Worm (Caenorhabditis elegans) whole organism, young adult: ENCODE measurements around the gene mnk-1.

Experiments used
- atf-7 ChIP-seq: sonication (generic microtip); optimal IDR thresholded peaks from 2 replicates; lab custom pipeline; 2017; ENCODE audit warnings: mild to moderate bottlenecking, missing genetic modification characterization, missing compliant biosample characterization
- athp-1 ChIP-seq: sonication (generic microtip); optimal IDR thresholded peaks from 2 replicates; lab custom pipeline; 2017; ENCODE audit warnings: mild to moderate bottlenecking, missing genetic modification characterization, missing compliant biosample characterization
- bed-1 ChIP-seq: fragments of 200-800 bp; sonication (Bioruptor generic); IDR thresholded peaks from 2 replicates; pipeline ENCODE4 v1.3.6; 2022; ENCODE audit warnings: missing genetic modification reagents, missing genetic modification characterization, missing compliant biosample characterization
- cebp-1 ChIP-seq, 2 experiments: fragments of 200-800 bp in 1 of 2; sonication (Bioruptor generic) in 1 of 2; sonication (generic microtip) in 1 of 2; IDR thresholded peaks in 1 of 2; optimal IDR thresholded peaks in 1 of 2; 2 replicates each; pipeline versions ENCODE4 v1.3.6 to Lab custom; 2017 to 2022; ENCODE audit warnings: missing compliant biosample characterization in 2 of 2, missing genetic modification characterization in 2 of 2, mild to moderate bottlenecking in 1 of 2, missing genetic modification reagents in 1 of 2, moderate library complexity in 1 of 2
- dpl-1 ChIP-seq: fragments of 150-350 bp; optimal IDR thresholded peaks from 2 replicates; lab custom pipeline; 2014; ENCODE audit warnings: missing biosample characterization, missing genetic modification reagents, missing genetic modification characterization
- egl-44 ChIP-seq: fragments of 200-800 bp; sonication (Bioruptor generic); IDR thresholded peaks from 2 replicates; pipeline ENCODE4 v1.3.6; 2022; ENCODE audit warnings: missing genetic modification reagents, missing genetic modification characterization, missing compliant biosample characterization
- fkh-3 ChIP-seq: sonication (generic microtip); optimal IDR thresholded peaks from 2 replicates; lab custom pipeline; 2016; ENCODE audit warnings: mild to moderate bottlenecking, missing genetic modification characterization, missing compliant biosample characterization
- lir-1 ChIP-seq: fragments of 200-800 bp; sonication (Bioruptor generic); conservative IDR thresholded peaks from 2 replicates; pipeline ENCODE4 v1.3.6; 2022; ENCODE audit warnings: missing genetic modification reagents, missing genetic modification characterization, missing compliant biosample characterization
- nfya-1 ChIP-seq: sonication (generic microtip); optimal IDR thresholded peaks from 2 replicates; lab custom pipeline; 2017; ENCODE audit warnings: antibody characterized with exemption, missing compliant biosample characterization, missing genetic modification characterization, borderline replicate concordance; ENCODE audit not compliant: insufficient read depth
- nhr-120 ChIP-seq: fragments of 200-800 bp; sonication (Bioruptor generic); IDR thresholded peaks from 2 replicates; pipeline ENCODE4 v1.3.6; 2022; ENCODE audit warnings: missing genetic modification characterization, missing compliant biosample characterization
- nhr-90 ChIP-seq: sonication (generic microtip); optimal IDR thresholded peaks from 2 replicates; lab custom pipeline; 2016; ENCODE audit warnings: missing genotype, mild to moderate bottlenecking, missing genetic modification characterization, missing compliant biosample characterization
- snpc-4 ChIP-seq, 5 experiments: fragments of 150-350 bp in 1 of 5; sonication (generic microtip) in 4 of 5; optimal IDR thresholded peaks; 2 replicates each; lab custom pipeline; 2014 to 2018; ENCODE audit warnings: missing genetic modification characterization in 5 of 5, missing biosample characterization in 3 of 5, antibody characterized with exemption in 2 of 5, mild to moderate bottlenecking in 2 of 5, missing compliant biosample characterization in 2 of 5, missing genotype in 2 of 5, moderate library complexity in 2 of 5, missing genetic modification reagents in 1 of 5
- unc-130 ChIP-seq: sonication (generic microtip); optimal IDR thresholded peaks from 2 replicates; lab custom pipeline; 2016; ENCODE audit warnings: missing genetic modification reagents, missing genetic modification characterization, missing compliant biosample characterization
- unc-62 ChIP-seq: fragments of 150-350 bp; optimal IDR thresholded peaks from 2 replicates; lab custom pipeline; 2014; ENCODE audit warnings: missing biosample characterization, missing genetic modification reagents, missing genetic modification characterization

DNA sequence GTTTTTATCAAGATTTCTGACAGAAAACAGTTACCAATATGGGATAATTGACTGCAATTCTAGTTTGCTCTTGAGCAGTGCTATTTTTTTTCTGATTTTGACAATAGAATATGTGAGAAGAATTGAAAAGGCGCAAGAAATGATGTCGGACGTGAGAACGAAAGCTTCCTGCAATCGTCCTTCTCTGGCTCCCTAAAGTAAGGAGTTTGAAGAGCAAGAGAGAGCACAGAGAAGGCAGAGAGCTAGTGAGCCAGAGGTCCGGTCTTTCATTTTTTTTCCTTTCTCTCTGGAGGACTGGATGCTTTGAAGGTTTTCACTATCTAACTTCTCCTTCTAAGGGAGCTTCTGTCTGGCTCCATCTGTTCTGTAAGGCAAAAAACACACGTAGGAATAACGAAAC is 4.7 kb downstream of the mnk-1 start:
- TF ChIP-seq unc-130 (GFP tag; lab: Kevin White, UChicago): no peak
- TF ChIP-seq athp-1: no peak
- no peak for TF ChIP-seq snpc-4 (GFP tag; optimal IDR thresholded peaks at IDR 0.05; lab: Kevin White, UChicago)
- no peak for TF ChIP-seq snpc-4 (tag; optimal IDR thresholded peaks at IDR 0.05; lab: Kevin White, UChicago)
- no peak for TF ChIP-seq cebp-1 (GFP tag; IDR thresholded peaks at IDR 0.05; lab: Robert Waterston, UW)
- TF ChIP-seq cebp-1 (tag; optimal IDR thresholded peaks at IDR 0.05; lab: Kevin White, UChicago): peak; percentile 9
- TF ChIP-seq lir-1 (GFP tag; lab: Robert Waterston, UW): no peak
- no peak for TF ChIP-seq nhr-120 (GFP tag; lab: Robert Waterston, UW)
- TF ChIP-seq fkh-3 (tag; lab: Kevin White, UChicago): no peak
- TF ChIP-seq dpl-1 (GFP tag; lab: Kevin White, UChicago): no peak
- TF ChIP-seq nfya-1 (tag; lab: Kevin White, UChicago): no peak
- TF ChIP-seq atf-7: no peak
- no peak for TF ChIP-seq nhr-90
- TF ChIP-seq unc-62 (GFP tag; lab: Kevin White, UChicago): no peak
- no peak for TF ChIP-seq bed-1 (GFP tag; lab: Robert Waterston, UW)
- no peak; the same call in 1 of the 2 replicates for TF ChIP-seq egl-44
